Fruit fly (Drosophila melanogaster): Measurements from ENCODE around the gene CG33939.

- TF ChIP-seq ttk (optimal IDR thresholded peaks at IDR 0.05): no peak
- no peak for TF ChIP-seq Myc (optimal IDR thresholded peaks at IDR 0.05)
- no peak for TF ChIP-seq insv (optimal IDR thresholded peaks at IDR 0.05)
- TF ChIP-seq h (optimal IDR thresholded peaks at IDR 0.05): no peak
- TF ChIP-seq Sin3A (optimal IDR thresholded peaks at IDR 0.05): no peak
Observed at dm6 chrX:19147939-19148641, 26.6 kb downstream of the CG33939 start.

All from Kc167 (cell line).